Fruit fly (Drosophila melanogaster) whole organism, adult: ENCODE results near the gene Gfat1.

Experiments used
- CG11617 ChIP-seq: fragments of 200-800 bp; sonication (Bioruptor generic); optimal IDR thresholded peaks from 2 replicates; lab custom pipeline; 2017; ENCODE audit warnings: mild to moderate bottlenecking, missing biosample characterization, missing genetic modification reagents, missing genetic modification characterization
- CG12768 ChIP-seq: fragments of 200-800 bp; sonication (Bioruptor generic); optimal IDR thresholded peaks from 2 replicates; lab custom pipeline; 2017; ENCODE audit warnings: missing biosample characterization, missing genetic modification characterization, mild to moderate bottlenecking, moderate library complexity, missing genetic modification reagents
- CG14711 ChIP-seq: fragments of 200-800 bp; sonication (Bioruptor generic); optimal IDR thresholded peaks from 2 replicates; lab custom pipeline; 2018; ENCODE audit warnings: missing biosample characterization, mild to moderate bottlenecking, missing genetic modification characterization, moderate library complexity
- CG1620 ChIP-seq: fragments of 200-800 bp; sonication (Bioruptor generic); optimal IDR thresholded peaks from 2 replicates; lab custom pipeline; 2016; ENCODE audit warnings: missing biosample characterization, missing genetic modification characterization
- CG33017 ChIP-seq: fragments of 200-800 bp; sonication (Bioruptor generic); optimal IDR thresholded peaks from 2 replicates; lab custom pipeline; 2018; ENCODE audit warnings: missing biosample characterization, mild to moderate bottlenecking, missing genetic modification characterization, moderate library complexity
- CG5204 ChIP-seq: fragments of 200-800 bp; sonication (Bioruptor generic); optimal IDR thresholded peaks from 2 replicates; lab custom pipeline; 2016; ENCODE audit warnings: missing biosample characterization, missing genetic modification characterization
- CG7045 ChIP-seq: fragments of 200-800 bp; sonication (Bioruptor generic); optimal IDR thresholded peaks from 2 replicates; lab custom pipeline; 2017; ENCODE audit warnings: missing biosample characterization, mild to moderate bottlenecking, missing genetic modification characterization
- CG7101 ChIP-seq: fragments of 200-800 bp; sonication (Bioruptor generic); optimal IDR thresholded peaks from 2 replicates; lab custom pipeline; 2018; ENCODE audit warnings: missing biosample characterization, mild to moderate bottlenecking, missing genetic modification characterization, moderate library complexity
- Clk ChIP-seq: fragments of 200-800 bp; sonication (Bioruptor generic); optimal IDR thresholded peaks from 2 replicates; lab custom pipeline; 2017; ENCODE audit warnings: missing biosample characterization, missing genetic modification characterization
- Crg-1 ChIP-seq: fragments of 200-800 bp; sonication (Bioruptor generic); optimal IDR thresholded peaks from 2 replicates; lab custom pipeline; 2016; ENCODE audit warnings: missing biosample characterization, missing genetic modification characterization
- Hr96 ChIP-seq: fragments of 200-800 bp; sonication (Bioruptor generic); optimal IDR thresholded peaks from 2 replicates; lab custom pipeline; 2016; ENCODE audit warnings: missing biosample characterization, missing genetic modification characterization
- Mnt ChIP-seq: fragments of 200-800 bp; sonication (Bioruptor generic); optimal IDR thresholded peaks from 2 replicates; lab custom pipeline; 2016; ENCODE audit warnings: missing biosample characterization, mild to moderate bottlenecking, missing genetic modification characterization
- bab1 ChIP-seq: fragments of 200-800 bp; sonication (Bioruptor generic); optimal IDR thresholded peaks from 3 replicates; lab custom pipeline; 2019; ENCODE audit warnings: missing biosample characterization, mild to moderate bottlenecking, missing genetic modification characterization, moderate library complexity
- cic ChIP-seq: fragments of 200-800 bp; sonication (Bioruptor generic); optimal IDR thresholded peaks from 2 replicates; lab custom pipeline; 2017; ENCODE audit warnings: missing biosample characterization, mild to moderate bottlenecking, missing genetic modification characterization, moderate library complexity
- cnc ChIP-seq, 2 experiments: fragments of >200 bp; optimal IDR thresholded peaks; 2 replicates each; lab custom pipeline; 2017
- kay ChIP-seq: fragments of 200-800 bp; sonication (Bioruptor generic); peaks from one replicate; lab custom pipeline; 2016; ENCODE audit warnings: missing biosample characterization, missing genetic modification characterization, borderline replicate concordance
- pad ChIP-seq: fragments of 200-800 bp; sonication (Bioruptor generic); optimal IDR thresholded peaks from 3 replicates; lab custom pipeline; 2017; ENCODE audit warnings: missing biosample characterization, missing genetic modification characterization, mild to moderate bottlenecking, moderate library complexity, missing genetic modification reagents
- tj ChIP-seq: fragments of 200-800 bp; sonication (Bioruptor generic); optimal IDR thresholded peaks from 3 replicates; lab custom pipeline; 2017; ENCODE audit warnings: missing biosample characterization, mild to moderate bottlenecking, missing genetic modification characterization, moderate library complexity
- toe ChIP-seq: fragments of 200-800 bp; sonication (Bioruptor generic); optimal IDR thresholded peaks from 2 replicates; lab custom pipeline; 2016; ENCODE audit warnings: missing biosample characterization, missing genetic modification characterization

The Gfat1 gene

dm6 chr3R:4174470-4174869 is 48.2 kb downstream of the Gfat1 start, which contains the start of gene CG12581:
Gene CG12581, plus strand, starts transcription at chr3R:4174632.
- no peak for TF ChIP-seq CG11617 (GFP tag; lab: Kevin White, UChicago)
- TF ChIP-seq kay (GFP tag; lab: Kevin White, UChicago): no peak
- peak; percentile 64 for TF ChIP-seq pad (GFP tag; lab: Kevin White, UChicago)
- TF ChIP-seq CG1620 (GFP tag; lab: Kevin White, UChicago): no peak

- TF ChIP-seq CG7101: no peak
- TF ChIP-seq CG7045 (GFP tag; lab: Kevin White, UChicago): no peak
- TF ChIP-seq Clk (GFP tag; lab: Kevin White, UChicago): no peak
- no peak for TF ChIP-seq Crg-1 (GFP tag; lab: Kevin White, UChicago)
- no peak for TF ChIP-seq CG5204
- TF ChIP-seq tj (GFP tag; lab: Kevin White, UChicago): peak; percentile 95
These were observed 48.7 kb downstream of the Gfat1 start for dm6 chr3R:4174975-4175374.

- TF ChIP-seq bab1: no peak
- no peak for TF ChIP-seq CG12768 (GFP tag; lab: Kevin White, UChicago)
- no peak for TF ChIP-seq CG11617 (GFP tag; lab: Kevin White, UChicago)
- TF ChIP-seq CG7045 (GFP tag; lab: Kevin White, UChicago): no peak
These were observed 50.5 kb downstream of the Gfat1 start for dm6 chr3R:4176728-4177127.

DNA sequence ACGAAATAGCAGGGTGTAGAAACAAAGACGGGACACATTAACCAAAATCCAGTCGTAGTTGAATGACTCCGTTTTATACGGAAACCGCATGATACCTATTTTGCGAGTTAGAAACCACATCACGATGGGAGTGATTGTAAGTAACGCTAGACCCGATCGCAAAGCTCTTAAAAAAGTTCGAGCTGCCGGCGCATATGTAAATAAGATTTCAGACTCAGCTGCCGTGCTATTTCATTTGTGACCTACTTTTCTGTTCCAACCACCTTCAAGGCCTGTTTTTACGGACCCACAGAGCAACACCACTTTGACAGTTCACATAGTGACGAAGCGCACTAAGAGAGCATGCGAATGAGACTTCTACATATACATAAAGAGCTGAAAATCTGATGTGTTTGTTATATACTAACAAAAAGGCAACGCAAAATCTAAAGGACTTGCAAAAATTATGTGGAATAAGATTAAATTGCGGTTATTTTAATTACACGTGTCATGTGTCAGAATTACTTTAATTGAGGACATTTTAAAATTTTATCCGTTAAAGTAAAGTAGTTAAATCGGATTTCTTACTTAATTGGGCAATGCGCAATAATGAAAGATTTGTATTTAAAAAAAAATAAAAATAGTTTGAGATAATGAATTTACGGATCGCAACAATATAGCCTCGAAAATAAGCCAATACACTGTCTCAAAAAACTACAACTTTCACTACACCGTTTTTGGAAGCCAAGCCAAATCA is 52.7 kb downstream of the Gfat1 start:
- TF ChIP-seq toe (GFP tag; lab: Kevin White, UChicago): no peak
- no peak for TF ChIP-seq tj (GFP tag; lab: Kevin White, UChicago)
- TF ChIP-seq Hr96: no peak
- TF ChIP-seq cnc (optimal IDR thresholded peaks at IDR 0.05; lab: Kevin White, UChicago): no peak

DNA sequence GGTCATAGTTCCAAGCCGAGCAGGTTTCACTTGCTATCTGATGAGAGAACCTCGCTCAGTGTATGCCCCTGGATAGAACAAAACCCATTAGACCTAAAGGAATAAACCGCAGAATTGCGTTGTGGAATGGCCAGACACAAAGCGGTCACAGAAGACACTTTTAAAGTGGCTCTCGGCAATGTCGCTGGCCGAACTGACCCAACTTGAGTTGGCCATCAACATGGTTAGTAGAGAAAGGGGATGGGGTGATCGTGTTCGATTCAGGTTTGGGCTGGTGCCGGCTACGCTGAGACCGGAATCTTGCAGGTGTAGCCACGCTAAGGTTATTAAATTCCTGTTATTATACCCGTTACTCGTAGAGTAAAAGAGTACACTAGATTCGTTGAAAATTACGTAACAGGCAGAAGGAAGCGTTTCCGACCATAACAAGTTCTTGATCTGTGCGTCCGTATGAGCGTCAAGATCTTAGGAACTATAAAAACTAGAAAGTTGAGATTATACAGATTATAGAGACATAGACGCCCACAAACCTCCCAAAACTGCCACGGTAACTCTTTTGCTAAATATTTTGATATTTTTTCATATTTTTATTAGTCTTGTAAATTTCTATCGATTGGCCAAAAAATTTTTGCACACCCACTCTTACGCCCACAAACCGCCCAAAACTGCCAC is 54.4 kb downstream of the Gfat1 start:
- TF ChIP-seq CG12768 (GFP tag; lab: Kevin White, UChicago) (no peak), cnc (optimal IDR thresholded peaks at IDR 0.05; lab: Kevin White, UChicago) (no peak), CG5204 (no peak), Clk (GFP tag; lab: Kevin White, UChicago) (no peak), pad (GFP tag; lab: Kevin White, UChicago) (no peak), bab1 (no peak), Crg-1 (GFP tag; lab: Kevin White, UChicago) (no peak), toe (GFP tag; lab: Kevin White, UChicago) (no peak), CG11617 (GFP tag; lab: Kevin White, UChicago) (no peak), CG7045 (GFP tag; lab: Kevin White, UChicago) (no peak), tj (GFP tag; lab: Kevin White, UChicago) (no peak), Hr96 (no peak), CG7101 (no peak)

DNA sequence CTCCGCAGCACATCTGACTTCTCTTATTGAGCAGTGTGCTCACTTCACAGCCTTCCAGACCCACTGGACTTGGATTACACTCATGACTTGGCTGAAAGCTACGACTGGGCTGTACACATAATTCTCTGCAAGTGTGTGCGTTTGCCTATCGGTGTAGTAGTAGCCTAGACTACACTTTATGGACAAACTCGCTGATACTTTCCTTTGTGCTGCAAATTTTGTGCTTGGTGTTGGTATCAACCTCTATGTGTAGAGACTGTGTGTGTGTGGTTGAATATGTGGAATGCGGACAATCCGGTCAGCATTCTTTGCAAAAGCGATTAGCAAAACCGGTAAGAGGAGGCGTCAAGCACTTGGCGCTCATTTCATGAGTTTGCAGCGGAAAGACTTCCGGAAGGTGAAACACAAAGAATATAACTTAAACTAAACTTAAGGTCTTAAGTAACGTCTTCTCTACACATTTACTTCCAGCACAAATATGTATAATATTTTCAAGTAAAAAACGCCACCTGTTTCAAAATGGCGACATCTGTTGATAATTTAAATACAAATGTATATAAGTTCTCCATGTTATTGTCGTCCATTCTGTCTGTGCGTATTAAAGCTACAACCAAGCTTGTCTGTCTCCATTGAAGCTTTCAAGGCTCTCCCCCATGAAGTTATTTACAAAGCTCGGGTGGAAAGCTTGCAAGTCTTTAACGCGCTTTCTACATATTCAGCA is 60.7 kb downstream of the Gfat1 start:
- no peak for TF ChIP-seq cic
- no peak for TF ChIP-seq CG14711 (tag; lab: Kevin White, UChicago)
- no peak for TF ChIP-seq CG12768 (GFP tag; lab: Kevin White, UChicago)
- no peak for TF ChIP-seq CG11617 (GFP tag; lab: Kevin White, UChicago)
- TF ChIP-seq CG33017: no peak
- TF ChIP-seq kay (GFP tag; lab: Kevin White, UChicago): peak; percentile 72
- no peak for TF ChIP-seq pad (GFP tag; lab: Kevin White, UChicago)
- peak; percentile 91 for TF ChIP-seq tj (GFP tag; lab: Kevin White, UChicago)
- TF ChIP-seq cnc (optimal IDR thresholded peaks at IDR 0.05; lab: Kevin White, UChicago): no peak
- TF ChIP-seq Hr96: no peak
- no peak for TF ChIP-seq Mnt
- no peak for TF ChIP-seq CG5204
- TF ChIP-seq CG7101: no peak
- TF ChIP-seq CG7045 (GFP tag; lab: Kevin White, UChicago): no peak
- TF ChIP-seq Clk (GFP tag; lab: Kevin White, UChicago): no peak
- TF ChIP-seq CG1620 (GFP tag; lab: Kevin White, UChicago): no peak
